Worm (Caenorhabditis elegans) whole organism, L2 larva: ENCODE data around the gene T25B2.4.

ENCODE experiments used
- C34F6.9 ChIP-seq: fragments of 150-350 bp; optimal IDR thresholded peaks from 2 replicates; lab custom pipeline; 2014; ENCODE audit warnings: missing biosample characterization, missing genetic modification characterization
- F13H6.1 ChIP-seq: sonication (generic microtip); optimal IDR thresholded peaks from 2 replicates; lab custom pipeline; 2016; ENCODE audit warnings: missing genetic modification characterization, missing compliant biosample characterization
- Y55F3AM.14 ChIP-seq: fragments of 200-800 bp; sonication (Bioruptor generic); optimal IDR thresholded peaks from 2 replicates; lab custom pipeline; 2018; ENCODE audit warnings: mild to moderate bottlenecking, missing genetic modification characterization, missing compliant biosample characterization
- ZK546.5 ChIP-seq: sonication (generic microtip); optimal IDR thresholded peaks from 2 replicates; lab custom pipeline; 2017; ENCODE audit warnings: missing biosample characterization, missing genetic modification characterization
- ceh-16 ChIP-seq: fragments of 150-350 bp; optimal IDR thresholded peaks from 2 replicates; lab custom pipeline; 2014; ENCODE audit warnings: missing biosample characterization, missing genetic modification characterization
- ceh-82 ChIP-seq: fragments of 150-350 bp; optimal IDR thresholded peaks from 2 replicates; lab custom pipeline; 2014; ENCODE audit warnings: missing biosample characterization, missing genetic modification characterization
- crh-2 ChIP-seq: sonication (generic microtip); optimal IDR thresholded peaks from 2 replicates; lab custom pipeline; 2017; ENCODE audit warnings: missing biosample characterization, missing genetic modification characterization
- dmd-4 ChIP-seq: sonication (generic microtip); optimal IDR thresholded peaks from 2 replicates; lab custom pipeline; 2017; ENCODE audit warnings: missing biosample characterization, missing genetic modification characterization
- egl-27 ChIP-seq: sonication (generic microtip); optimal IDR thresholded peaks from 3 replicates; lab custom pipeline; 2017; ENCODE audit warnings: missing biosample characterization, missing genetic modification reagents, missing genetic modification characterization
- elt-1 ChIP-seq: fragments of 150-350 bp; optimal IDR thresholded peaks from 2 replicates; lab custom pipeline; 2014; ENCODE audit warnings: missing biosample characterization, missing genetic modification characterization
- elt-3 ChIP-seq: sonication (generic microtip); optimal IDR thresholded peaks from 2 replicates; lab custom pipeline; 2017; ENCODE audit warnings: missing biosample characterization, missing genetic modification characterization
- fos-1 ChIP-seq: fragments of 150-350 bp; optimal IDR thresholded peaks from 2 replicates; lab custom pipeline; 2014; ENCODE audit warnings: missing biosample characterization, missing genetic modification characterization
- lin-11 ChIP-seq: fragments of 150-350 bp; sonication (generic microtip); optimal IDR thresholded peaks from 2 replicates; lab custom pipeline; 2014; ENCODE audit warnings: missing biosample characterization, missing genetic modification characterization, inconsistent platforms, mixed read lengths
- lin-13 ChIP-seq: fragments of 150-350 bp; optimal IDR thresholded peaks from 2 replicates; lab custom pipeline; 2014; ENCODE audit warnings: missing biosample characterization, missing genetic modification reagents, missing genetic modification characterization
- lin-39 ChIP-seq: fragments of 150-350 bp; optimal IDR thresholded peaks from 2 replicates; lab custom pipeline; 2014; ENCODE audit warnings: missing biosample characterization, missing genetic modification reagents, missing genetic modification characterization
- mab-5 ChIP-seq: fragments of 150-350 bp; optimal IDR thresholded peaks from 2 replicates; lab custom pipeline; 2014; ENCODE audit warnings: missing biosample characterization, missing genetic modification characterization
- mdl-1 ChIP-seq, 2 experiments: fragments of 150-350 bp in 1 of 2; sonication (generic microtip) in 1 of 2; optimal IDR thresholded peaks; 2 replicates each; lab custom pipeline; 2017; ENCODE audit warnings: missing biosample characterization in 2 of 2, missing genetic modification characterization in 2 of 2
- nhr-11 ChIP-seq: fragments of 150-350 bp; optimal IDR thresholded peaks from 2 replicates; lab custom pipeline; 2014; ENCODE audit warnings: missing biosample characterization, missing genetic modification characterization
- nhr-129 ChIP-seq: fragments of 150-350 bp; optimal IDR thresholded peaks from 2 replicates; lab custom pipeline; 2014; ENCODE audit warnings: missing biosample characterization, missing genetic modification characterization
- nhr-21 ChIP-seq: fragments of 150-350 bp; optimal IDR thresholded peaks from 2 replicates; lab custom pipeline; 2014; ENCODE audit warnings: missing biosample characterization, missing genetic modification characterization
- nhr-25 ChIP-seq: fragments of 150-350 bp; sonication (generic microtip); optimal IDR thresholded peaks from 3 replicates; lab custom pipeline; 2014; ENCODE audit warnings: missing biosample characterization, missing genetic modification characterization
- nhr-6 ChIP-seq: fragments of 150-350 bp; optimal IDR thresholded peaks from 2 replicates; lab custom pipeline; 2014; ENCODE audit warnings: missing biosample characterization, missing genetic modification characterization
- nhr-77 ChIP-seq: fragments of 150-350 bp; optimal IDR thresholded peaks from 2 replicates; lab custom pipeline; 2014; ENCODE audit warnings: missing biosample characterization, missing genetic modification characterization
- peb-1 ChIP-seq: fragments of 150-350 bp; optimal IDR thresholded peaks from 2 replicates; lab custom pipeline; 2014; ENCODE audit warnings: missing biosample characterization, missing genetic modification characterization
- sem-4 ChIP-seq: fragments of 150-350 bp; optimal IDR thresholded peaks from 2 replicates; lab custom pipeline; 2014; ENCODE audit warnings: missing biosample characterization, missing genetic modification reagents, missing genetic modification characterization
- skn-1 ChIP-seq: sonication (generic microtip); optimal IDR thresholded peaks from 2 replicates; lab custom pipeline; 2017; ENCODE audit warnings: missing biosample characterization, missing genetic modification characterization
- sma-3 ChIP-seq: sonication (generic microtip); optimal IDR thresholded peaks from 2 replicates; lab custom pipeline; 2016; ENCODE audit warnings: missing genetic modification reagents, missing genetic modification characterization, missing compliant biosample characterization
- sma-9 ChIP-seq, 2 experiments: fragments of 150-350 bp in 1 of 2; sonication (generic microtip) in 1 of 2; optimal IDR thresholded peaks; 2 replicates each; lab custom pipeline; 2014 to 2016; ENCODE audit warnings: missing genetic modification characterization in 2 of 2, mild to moderate bottlenecking in 1 of 2, missing biosample characterization in 1 of 2, missing compliant biosample characterization in 1 of 2, missing genetic modification reagents in 1 of 2, moderate library complexity in 1 of 2
- unc-55 ChIP-seq: fragments of 150-350 bp; sonication (generic microtip); optimal IDR thresholded peaks from 3 replicates; lab custom pipeline; 2014; ENCODE audit warnings: missing biosample characterization, missing genetic modification reagents, missing genetic modification characterization
- unc-62 ChIP-seq: fragments of 150-350 bp; optimal IDR thresholded peaks from 2 replicates; lab custom pipeline; 2014; ENCODE audit warnings: missing biosample characterization, missing genetic modification reagents, missing genetic modification characterization
- zag-1 ChIP-seq: fragments of 150-350 bp; optimal IDR thresholded peaks from 2 replicates; lab custom pipeline; 2014; ENCODE audit warnings: missing biosample characterization, missing genetic modification characterization
- ztf-11 ChIP-seq: sonication (generic microtip); optimal IDR thresholded peaks from 2 replicates; lab custom pipeline; 2017; ENCODE audit warnings: missing biosample characterization, missing genetic modification characterization
- ztf-4 ChIP-seq: fragments of 150-350 bp; optimal IDR thresholded peaks from 2 replicates; lab custom pipeline; 2014; ENCODE audit warnings: missing biosample characterization, missing genetic modification characterization

The T25B2.4 gene

DNA sequence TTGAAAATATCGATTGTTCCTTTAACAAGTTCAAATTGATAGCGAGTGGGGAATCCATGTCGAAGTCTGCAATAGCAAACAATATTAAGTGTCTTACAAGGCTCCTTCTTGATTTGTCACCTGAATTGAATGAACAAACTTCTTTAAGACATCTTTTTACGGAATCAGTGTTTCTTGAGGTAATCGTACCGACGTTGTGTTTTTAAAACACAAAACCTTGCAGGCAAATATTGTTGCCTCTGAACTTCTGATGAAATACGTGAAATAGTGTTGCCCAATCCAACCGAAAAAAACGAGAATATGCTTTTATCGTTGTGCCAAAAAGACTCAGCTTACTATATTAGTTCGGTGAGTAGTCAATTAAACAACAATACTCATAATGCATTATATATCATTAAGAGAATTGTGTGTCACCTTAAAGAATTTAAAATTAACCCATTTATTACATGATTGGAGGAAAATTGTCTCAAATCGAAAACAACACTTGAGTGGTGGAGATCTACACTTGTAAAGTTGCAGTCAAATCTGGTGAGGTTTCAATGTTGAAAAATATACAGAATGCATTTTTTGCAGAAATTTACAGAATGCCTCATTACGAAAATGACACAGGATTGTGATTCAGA lies at the start of gene T25B2.4, which contains the start of gene T13C5.3:
TSS of gene T25B2.4 (plus strand) at position 301 of the 623 bp plus-strand sequence.
TSS of gene T13C5.3 (plus strand) at position 573 of the 623 bp plus-strand sequence.
- TF ChIP-seq dmd-4 (no peak), nhr-11 (no peak), C34F6.9 (no peak), nhr-25 (tag; lab: Kevin White, UChicago) (no peak), elt-3 (tag; lab: Kevin White, UChicago) (no peak), nhr-21 (no peak), nhr-129 (no peak), lin-39 (tag; lab: Kevin White, UChicago) (no peak), ceh-16 (no peak), lin-13 (GFP tag; lab: Kevin White, UChicago) (no peak), elt-1 (no peak), unc-55 (GFP tag; lab: Kevin White, UChicago) (no peak), mab-5 (no peak), sma-9 (GFP tag; optimal IDR thresholded peaks at IDR 0.05; lab: Kevin White, UChicago) (no peak), sma-9 (tag; optimal IDR thresholded peaks at IDR 0.05; lab: Kevin White, UChicago) (no peak)

ce11 chrX:6128773-6129172 lies 49.3 kb upstream of the T25B2.4 start:
- TF ChIP-seq nhr-6 (tag; lab: Kevin White, UChicago) (no peak), sma-9 (GFP tag; optimal IDR thresholded peaks at IDR 0.05; lab: Kevin White, UChicago) (peak; percentile 10), sma-9 (tag; optimal IDR thresholded peaks at IDR 0.05; lab: Kevin White, UChicago) (no peak), nhr-11 (no peak), lin-11 (tag; lab: Kevin White, UChicago) (no peak), peb-1 (tag; lab: Kevin White, UChicago) (no peak)

ce11 chrX:6129277-6129676 lies 48.8 kb upstream of the T25B2.4 start:
- TF ChIP-seq peb-1 (tag; lab: Kevin White, UChicago) (no peak), nhr-6 (tag; lab: Kevin White, UChicago) (no peak), sma-9 (GFP tag; optimal IDR thresholded peaks at IDR 0.05; lab: Kevin White, UChicago) (peak; percentile 29), sma-9 (tag; optimal IDR thresholded peaks at IDR 0.05; lab: Kevin White, UChicago) (no peak), nhr-21 (no peak), crh-2 (tag; lab: Kevin White, UChicago) (peak; percentile 55), fos-1 (tag; lab: Kevin White, UChicago) (peak; percentile 62), F13H6.1 (peak; percentile 27)
- TF ChIP-seq, all 48 proteins: peak for 4

- peak; percentile 59 for TF ChIP-seq F13H6.1
- TF ChIP-seq egl-27 (tag; lab: Kevin White, UChicago), result no peak
- no peak for TF ChIP-seq sma-3
- TF ChIP-seq zag-1, result peak; percentile 64
- TF ChIP-seq skn-1 (tag; lab: Kevin White, UChicago), result no peak
- TF ChIP-seq unc-62 (GFP tag; lab: Kevin White, UChicago), result no peak
- no peak for TF ChIP-seq lin-11 (tag; lab: Kevin White, UChicago)
- TF ChIP-seq crh-2 (tag; lab: Kevin White, UChicago), result peak; percentile 8
- TF ChIP-seq mdl-1 (tag; optimal IDR thresholded peaks at IDR 0.05; lab: Kevin White, UChicago), result peak in 1 of 2 experiments; percentile 6
- TF ChIP-seq Y55F3AM.14 (GFP tag; lab: Kevin White, UChicago), result peak; percentile 58
- peak; percentile 38 for TF ChIP-seq unc-55 (GFP tag; lab: Kevin White, UChicago)
- TF ChIP-seq lin-13 (GFP tag; lab: Kevin White, UChicago), result peak; percentile 1
- TF ChIP-seq mab-5, result peak; percentile 7
Observed at ce11 chrX:6134423-6134822, 43.6 kb upstream of the T25B2.4 start.

ce11 chrX:6138243-6138642 lies 39.8 kb upstream of the T25B2.4 start, which contains the start of gene Y72A10A.1:
Y72A10A.1 (minus strand) TSS chrX:6138343.
- no peak for TF ChIP-seq lin-39 (tag; lab: Kevin White, UChicago)

DNA sequence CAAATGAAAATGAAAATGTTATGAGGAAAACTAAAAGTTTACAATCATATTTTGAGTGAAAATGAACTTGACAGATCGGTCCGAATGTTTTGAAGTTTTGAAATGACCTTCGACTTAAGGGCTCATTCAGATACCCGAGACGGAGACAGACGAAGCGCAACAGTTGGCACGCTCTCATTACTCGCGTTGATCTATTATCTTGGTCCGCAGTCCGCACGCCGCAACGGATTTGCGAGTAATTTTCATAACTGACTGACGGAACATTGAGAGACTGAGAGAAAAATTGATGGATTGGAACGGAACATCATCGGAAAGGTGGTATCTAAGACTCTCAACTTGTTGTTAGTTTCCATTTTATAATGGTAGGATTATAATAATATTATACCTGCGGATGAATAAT lies 32.1 kb upstream of the T25B2.4 start:
- TF ChIP-seq sem-4, result peak; percentile 18
- TF ChIP-seq unc-62 (GFP tag; lab: Kevin White, UChicago), result no peak

ce11 chrX:6150449-6150848 lies 27.6 kb upstream of the T25B2.4 start, which contains the start of gene tag-275:
tag-275 (minus strand) TSS chrX:6150549.
- no peak for TF ChIP-seq nhr-77 (tag; lab: Kevin White, UChicago)
- no peak for TF ChIP-seq unc-62 (GFP tag; lab: Kevin White, UChicago)
- no peak for TF ChIP-seq F13H6.1
- no peak for TF ChIP-seq ztf-4 (tag; lab: Kevin White, UChicago)
- TF ChIP-seq ztf-11 (tag; lab: Kevin White, UChicago), result no peak
- TF ChIP-seq unc-55 (GFP tag; lab: Kevin White, UChicago), result no peak
- no peak for TF ChIP-seq egl-27 (tag; lab: Kevin White, UChicago)
- no peak for TF ChIP-seq lin-39 (tag; lab: Kevin White, UChicago)
- TF ChIP-seq nhr-21, result no peak
- no peak for TF ChIP-seq ceh-82 (tag; lab: Kevin White, UChicago)
- TF ChIP-seq ZK546.5 (tag; lab: Kevin White, UChicago), result no peak
